Worm (Caenorhabditis elegans): ENCODE data around the gene F01D5.2.

F01D5.2 gene

ce11 chrII:14040204-14040842 lies 41.5 kb upstream of the F01D5.2 start (continued):
- TF ChIP-seq egl-5 (tag; optimal IDR thresholded peaks at IDR 0.05) = peak; percentile 93
- no peak for TF ChIP-seq ceh-16 (tag; optimal IDR thresholded peaks at IDR 0.05)
- TF ChIP-seq ceh-82 (tag; optimal IDR thresholded peaks at IDR 0.05) = no peak

- TF ChIP-seq pqm-1 (tag; optimal IDR thresholded peaks at IDR 0.05) (peak; percentile 5), lin-15B (tag; optimal IDR thresholded peaks at IDR 0.05) (no peak)
Measured at ce11 chrII:14039811-14040203, 40.9 kb upstream of the F01D5.2 start.

ce11 chrII:14038331-14038730 lies 39.5 kb upstream of the F01D5.2 start:
- peak; percentile 38 for TF ChIP-seq elt-2 (tag; optimal IDR thresholded peaks at IDR 0.05)
- peak; percentile 10 for TF ChIP-seq nfya-1 (tag; optimal IDR thresholded peaks at IDR 0.05; ENCODE audit: insufficient read depth)
- TF ChIP-seq pqm-1 (tag; optimal IDR thresholded peaks at IDR 0.05) = no peak

ce11 chrII:14037484-14038303 lies 38.8 kb upstream of the F01D5.2 start:
- TF ChIP-seq nhr-77 (tag; optimal IDR thresholded peaks at IDR 0.05) (no peak), ceh-9 (tag; optimal IDR thresholded peaks at IDR 0.05) (no peak), hmg-11 (tag; optimal IDR thresholded peaks at IDR 0.05) (no peak), aly-2 (tag; optimal IDR thresholded peaks at IDR 0.05) (no peak), lin-39 (tag; optimal IDR thresholded peaks at IDR 0.05) (peak; percentile 39), nhr-12 (tag; optimal IDR thresholded peaks at IDR 0.05) (no peak), daf-12 (tag; optimal IDR thresholded peaks at IDR 0.05) (no peak), pha-4 (tag; optimal IDR thresholded peaks at IDR 0.05) (peak; percentile 22), egl-27 (tag; optimal IDR thresholded peaks at IDR 0.05) (no peak), nhr-28 (tag; optimal IDR thresholded peaks at IDR 0.05) (no peak), nfya-1 (tag; optimal IDR thresholded peaks at IDR 0.05; ENCODE audit: insufficient read depth) (peak; percentile 6), ceh-28 (tag; optimal IDR thresholded peaks at IDR 0.05) (no peak), nhr-76 (tag; optimal IDR thresholded peaks at IDR 0.05) (no peak)

ce11 chrII:14036724-14037483 lies 38.0 kb upstream of the F01D5.2 start:
- peak; percentile 61 for TF ChIP-seq nfya-1 (tag; optimal IDR thresholded peaks at IDR 0.05; ENCODE audit: insufficient read depth)
- TF ChIP-seq lin-39 (tag; optimal IDR thresholded peaks at IDR 0.05) = peak; percentile 83
- TF ChIP-seq ceh-9 (tag; optimal IDR thresholded peaks at IDR 0.05) = no peak
- no peak for TF ChIP-seq sea-2 (GFP tag; optimal IDR thresholded peaks at IDR 0.05)
- no peak for TF ChIP-seq fos-1 (tag; optimal IDR thresholded peaks at IDR 0.05)
- TF ChIP-seq ceh-28 (tag; optimal IDR thresholded peaks at IDR 0.05) = no peak
- TF ChIP-seq unc-62 (GFP tag; optimal IDR thresholded peaks at IDR 0.05) = no peak
- TF ChIP-seq hmg-11 (tag; optimal IDR thresholded peaks at IDR 0.05) = peak; percentile 10
- peak; percentile 83 for TF ChIP-seq fkh-10 (GFP tag; optimal IDR thresholded peaks at IDR 0.05)
- no peak for TF ChIP-seq unc-39 (tag; optimal IDR thresholded peaks at IDR 0.05)

- TF ChIP-seq aly-2 (tag; optimal IDR thresholded peaks at IDR 0.05) = no peak
- no peak for TF ChIP-seq ceh-82 (tag; optimal IDR thresholded peaks at IDR 0.05)
- no peak for TF ChIP-seq hmg-11 (tag; optimal IDR thresholded peaks at IDR 0.05)
- TF ChIP-seq nhr-67 (tag; optimal IDR thresholded peaks at IDR 0.05) = no peak
- no peak for TF ChIP-seq ztf-11 (tag; optimal IDR thresholded peaks at IDR 0.05)
Measured at ce11 chrII:14034559-14034958, 35.7 kb upstream of the F01D5.2 start.

- TF ChIP-seq lsy-12 (tag; optimal IDR thresholded peaks at IDR 0.05) (no peak), nhr-43 (tag; optimal IDR thresholded peaks at IDR 0.05; ENCODE audit: poor library complexity, severe bottlenecking) (peak; percentile 6), elt-2 (tag; optimal IDR thresholded peaks at IDR 0.05) (peak; percentile 10)
Measured at ce11 chrII:14032705-14033104, 33.8 kb upstream of the F01D5.2 start.
